Worm (Caenorhabditis elegans) whole organism, late embryonic: ENCODE data around the gene F46B6.4.

Experiments used
- C08G9.2 ChIP-seq: sonication (generic microtip); optimal IDR thresholded peaks from 2 replicates; lab custom pipeline; 2016; ENCODE audit warnings: mild to moderate bottlenecking, missing genetic modification characterization, moderate library complexity, missing compliant biosample characterization
- C38D4.7 ChIP-seq: fragments of 200-800 bp; sonication (Bioruptor generic); optimal IDR thresholded peaks from 2 replicates; lab custom pipeline; 2018; ENCODE audit warnings: mild to moderate bottlenecking, missing genetic modification characterization, moderate library complexity, missing compliant biosample characterization
- Y22D7AL.16 ChIP-seq: sonication (generic microtip); optimal IDR thresholded peaks from 2 replicates; lab custom pipeline; 2016; ENCODE audit warnings: missing genetic modification characterization, missing compliant biosample characterization
- ahr-1 ChIP-seq: sonication (generic microtip); optimal IDR thresholded peaks from 2 replicates; lab custom pipeline; 2016; ENCODE audit warnings: missing genetic modification characterization, missing compliant biosample characterization
- ama-1 ChIP-seq: fragments of 150-350 bp; optimal IDR thresholded peaks from 2 replicates; lab custom pipeline; 2014
- ceh-19 ChIP-seq: fragments of 200-800 bp; sonication (Bioruptor generic); optimal IDR thresholded peaks from 2 replicates; lab custom pipeline; 2018; ENCODE audit warnings: mild to moderate bottlenecking, missing genetic modification characterization, missing compliant biosample characterization
- ceh-2 ChIP-seq: sonication (generic microtip); optimal IDR thresholded peaks from 2 replicates; lab custom pipeline; 2016; ENCODE audit warnings: missing genotype, missing genetic modification characterization, missing compliant biosample characterization
- ceh-22 ChIP-seq: sonication (generic microtip); optimal IDR thresholded peaks from 2 replicates; lab custom pipeline; 2017; ENCODE audit warnings: missing biosample characterization, missing genetic modification characterization
- ceh-30 ChIP-seq: fragments of 150-350 bp; optimal IDR thresholded peaks from 2 replicates; lab custom pipeline; 2014; ENCODE audit warnings: missing biosample characterization, missing genetic modification characterization
- ceh-31 ChIP-seq: sonication (generic microtip); optimal IDR thresholded peaks from 2 replicates; lab custom pipeline; 2016; ENCODE audit warnings: missing genetic modification characterization, missing compliant biosample characterization
- ceh-34 ChIP-seq: sonication (generic microtip); optimal IDR thresholded peaks from 2 replicates; lab custom pipeline; 2016; ENCODE audit warnings: mild to moderate bottlenecking, missing genetic modification characterization, missing compliant biosample characterization
- ceh-9 ChIP-seq: sonication (generic microtip); optimal IDR thresholded peaks from 2 replicates; lab custom pipeline; 2016; ENCODE audit warnings: mild to moderate bottlenecking, missing genetic modification characterization, inconsistent platforms, missing compliant biosample characterization
- che-1 ChIP-seq: sonication (generic microtip); optimal IDR thresholded peaks from 2 replicates; lab custom pipeline; 2016; ENCODE audit warnings: mild to moderate bottlenecking, missing genetic modification characterization, missing compliant biosample characterization
- dve-1 ChIP-seq: sonication (generic microtip); optimal IDR thresholded peaks from 2 replicates; lab custom pipeline; 2017; ENCODE audit warnings: antibody characterized with exemption, mild to moderate bottlenecking, missing genetic modification characterization, missing compliant biosample characterization
- ets-4 ChIP-seq: sonication (generic microtip); optimal IDR thresholded peaks from 2 replicates; lab custom pipeline; 2016; ENCODE audit warnings: missing genetic modification characterization, missing compliant biosample characterization
- fkh-6 ChIP-seq: sonication (generic microtip); optimal IDR thresholded peaks from 2 replicates; lab custom pipeline; 2016; ENCODE audit warnings: missing genetic modification characterization, missing compliant biosample characterization
- gmeb-2 ChIP-seq: sonication (generic microtip); optimal IDR thresholded peaks from 2 replicates; lab custom pipeline; 2016; ENCODE audit warnings: missing genetic modification characterization, inconsistent platforms, missing compliant biosample characterization
- hlh-30 ChIP-seq: sonication (generic microtip); optimal IDR thresholded peaks from 2 replicates; lab custom pipeline; 2017; ENCODE audit warnings: antibody characterized with exemption, missing genetic modification characterization, missing compliant biosample characterization; ENCODE audit not compliant: insufficient read depth
- hlh-8 ChIP-seq: sonication (generic microtip); optimal IDR thresholded peaks from 2 replicates; lab custom pipeline; 2016; ENCODE audit warnings: missing genotype, missing genetic modification characterization, missing compliant biosample characterization
- lim-6 ChIP-seq: sonication (generic microtip); optimal IDR thresholded peaks from 2 replicates; lab custom pipeline; 2016; ENCODE audit warnings: missing genetic modification characterization, missing compliant biosample characterization
- lin-11 ChIP-seq: fragments of 200-800 bp; sonication (Bioruptor generic); optimal IDR thresholded peaks from 2 replicates; lab custom pipeline; 2018; ENCODE audit warnings: mild to moderate bottlenecking, missing genetic modification characterization, missing compliant biosample characterization
- madf-2 ChIP-seq: sonication (generic microtip); optimal IDR thresholded peaks from 2 replicates; lab custom pipeline; 2017; ENCODE audit warnings: missing genetic modification characterization, missing compliant biosample characterization
- mec-3 ChIP-seq: sonication (generic microtip); optimal IDR thresholded peaks from 2 replicates; lab custom pipeline; 2016; ENCODE audit warnings: borderline replicate concordance, missing genetic modification characterization, missing compliant biosample characterization
- nfya-1 ChIP-seq: sonication (generic microtip); optimal IDR thresholded peaks from 2 replicates; lab custom pipeline; 2017; ENCODE audit warnings: missing genetic modification characterization, mild to moderate bottlenecking, missing compliant biosample characterization, antibody characterized with exemption, moderate library complexity
- odd-2 ChIP-seq: sonication (generic microtip); optimal IDR thresholded peaks from 2 replicates; lab custom pipeline; 2017; ENCODE audit warnings: antibody characterized with exemption, mild to moderate bottlenecking, missing genetic modification characterization, missing compliant biosample characterization
- pag-3 ChIP-seq: sonication (generic microtip); optimal IDR thresholded peaks from 2 replicates; lab custom pipeline; 2016; ENCODE audit warnings: missing compliant biosample characterization, missing genetic modification characterization, borderline replicate concordance
- ref-2 ChIP-seq: sonication (generic microtip); optimal IDR thresholded peaks from 2 replicates; lab custom pipeline; 2016; ENCODE audit warnings: missing genetic modification characterization, missing compliant biosample characterization
- rnt-1 ChIP-seq: sonication (generic microtip); optimal IDR thresholded peaks from 2 replicates; lab custom pipeline; 2016; ENCODE audit warnings: missing genetic modification characterization, missing compliant biosample characterization
- sdc-2 ChIP-seq: sonication (generic microtip); optimal IDR thresholded peaks from 2 replicates; lab custom pipeline; 2016; ENCODE audit warnings: missing genotype, missing genetic modification characterization, missing compliant biosample characterization
- sox-2 ChIP-seq: fragments of 200-800 bp; sonication (Bioruptor generic); IDR thresholded peaks from 2 replicates; pipeline ENCODE4 v1.3.6; 2022; ENCODE audit warnings: missing genetic modification reagents, missing genetic modification characterization, missing compliant biosample characterization
- sox-4 ChIP-seq: sonication (generic microtip); optimal IDR thresholded peaks from 2 replicates; lab custom pipeline; 2017; ENCODE audit warnings: mild to moderate bottlenecking, missing genetic modification characterization, inconsistent platforms, missing compliant biosample characterization
- tbx-2 ChIP-seq: sonication (generic microtip); optimal IDR thresholded peaks from 2 replicates; lab custom pipeline; 2016; ENCODE audit warnings: missing genetic modification characterization, missing compliant biosample characterization
- tbx-7 ChIP-seq: sonication (generic microtip); optimal IDR thresholded peaks from 2 replicates; lab custom pipeline; 2016; ENCODE audit warnings: missing genotype, missing genetic modification characterization, missing compliant biosample characterization
- ttx-3 ChIP-seq: sonication (generic microtip); optimal IDR thresholded peaks from 2 replicates; lab custom pipeline; 2016; ENCODE audit warnings: missing genetic modification reagents, missing genetic modification characterization, missing compliant biosample characterization
- unc-3 ChIP-seq, 2 experiments: fragments of 200-800 bp in 1 of 2; sonication (Bioruptor generic) in 1 of 2; sonication (generic microtip) in 1 of 2; conservative IDR thresholded peaks in 1 of 2; optimal IDR thresholded peaks in 1 of 2; 2 replicates each; pipeline versions ENCODE4 v1.3.6 to Lab custom; 2016 to 2022; ENCODE audit warnings: missing compliant biosample characterization in 2 of 2, missing genetic modification characterization in 2 of 2, missing genetic modification reagents in 1 of 2
- unc-42 ChIP-seq: sonication (generic microtip); optimal IDR thresholded peaks from 2 replicates; lab custom pipeline; 2016; ENCODE audit warnings: missing genotype, missing genetic modification characterization, missing compliant biosample characterization
- unc-86 ChIP-seq: sonication (generic microtip); optimal IDR thresholded peaks from 2 replicates; lab custom pipeline; 2016; ENCODE audit warnings: missing genetic modification characterization, missing compliant biosample characterization
- zip-5 ChIP-seq: sonication (generic microtip); optimal IDR thresholded peaks from 2 replicates; lab custom pipeline; 2016; ENCODE audit warnings: missing genetic modification characterization, missing compliant biosample characterization

Gene F46B6.4

DNA sequence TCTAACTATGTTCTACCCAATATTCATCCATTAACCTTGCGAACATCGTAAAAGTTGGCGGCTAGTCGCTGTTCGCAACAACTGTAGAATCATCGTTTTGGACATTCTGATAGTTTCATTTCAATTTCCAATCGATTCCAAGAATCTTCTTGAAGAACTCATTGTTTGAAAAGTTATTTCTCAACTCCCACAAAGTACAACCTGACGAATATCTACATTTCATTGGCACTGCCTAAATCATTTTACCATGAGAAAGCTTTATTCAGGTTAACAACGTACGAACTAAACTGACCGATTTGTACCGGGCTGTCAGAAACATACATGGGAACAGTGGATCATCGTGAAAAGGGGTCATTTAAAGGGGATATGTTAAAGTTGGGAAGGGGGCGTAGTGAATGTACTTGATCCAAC lies 7.4 kb upstream of the F46B6.4 start, which contains the start of gene F46B6.6:
Gene F46B6.6, minus strand, starts transcription at position 148 of the 411 bp plus-strand sequence.
- TF ChIP-seq nfya-1 = no peak
- no peak for TF ChIP-seq zip-5
- TF ChIP-seq dve-1 (tag; lab: Kevin White, UChicago) = no peak
- no peak for TF ChIP-seq ahr-1 (tag; lab: Kevin White, UChicago)
- TF ChIP-seq ceh-9 (tag; lab: Kevin White, UChicago) = no peak
- no peak for TF ChIP-seq odd-2 (tag; lab: Kevin White, UChicago)
- TF ChIP-seq ceh-30 (tag; lab: Kevin White, UChicago) = no peak
- no peak for TF ChIP-seq rnt-1
- TF ChIP-seq gmeb-2 (tag; lab: Kevin White, UChicago) = no peak
- no peak for TF ChIP-seq unc-3 (GFP tag; conservative IDR thresholded peaks at IDR 0.05; lab: Robert Waterston, UW)
- TF ChIP-seq unc-3 (tag; optimal IDR thresholded peaks at IDR 0.05; lab: Kevin White, UChicago) = no peak
- no peak for TF ChIP-seq sox-4 (tag; lab: Kevin White, UChicago)
- TF ChIP-seq lin-11 (tag; lab: Kevin White, UChicago) = no peak
- TF ChIP-seq tbx-7 (tag; lab: Kevin White, UChicago) = no peak
- no peak for TF ChIP-seq hlh-8
- no peak for TF ChIP-seq ceh-19 (GFP tag; lab: Kevin White, UChicago)
- TF ChIP-seq ama-1 (lab: Kevin White, UChicago) = no peak
- no peak for TF ChIP-seq mec-3 (tag; lab: Kevin White, UChicago)
- TF ChIP-seq tbx-2 (tag; lab: Kevin White, UChicago) = no peak

ce11 chrV:9784215-9784614 lies 4.9 kb upstream of the F46B6.4 start:
- TF ChIP-seq tbx-7 (tag; lab: Kevin White, UChicago) (no peak), C08G9.2 (tag; lab: Kevin White, UChicago) (no peak), madf-2 (tag; lab: Kevin White, UChicago) (no peak), gmeb-2 (tag; lab: Kevin White, UChicago) (no peak), hlh-30 (tag; lab: Kevin White, UChicago) (no peak), Y22D7AL.16 (tag; lab: Kevin White, UChicago) (no peak), ama-1 (lab: Kevin White, UChicago) (no peak), ceh-31 (tag; lab: Kevin White, UChicago) (no peak), ceh-30 (tag; lab: Kevin White, UChicago) (no peak), ceh-2 (tag; lab: Kevin White, UChicago) (no peak), unc-86 (tag; lab: Kevin White, UChicago) (no peak), ceh-22 (no peak), tbx-2 (tag; lab: Kevin White, UChicago) (no peak), lim-6 (tag; lab: Kevin White, UChicago) (no peak), pag-3 (tag; lab: Kevin White, UChicago) (no peak), sox-2 (GFP tag; lab: Robert Waterston, UW) (no peak), ceh-19 (GFP tag; lab: Kevin White, UChicago) (no peak), C38D4.7 (GFP tag; lab: Kevin White, UChicago) (no peak), hlh-8 (no peak)

ce11 chrV:9782969-9783368 lies 3.7 kb upstream of the F46B6.4 start, which contains the start of gene F46B6.5:
F46B6.5 (minus strand) TSS chrV:9783069.
- TF ChIP-seq che-1 (tag; lab: Kevin White, UChicago) (no peak), mec-3 (tag; lab: Kevin White, UChicago) (no peak), unc-42 (tag; lab: Kevin White, UChicago) (no peak), hlh-30 (tag; lab: Kevin White, UChicago) (no peak), fkh-6 (no peak), ceh-31 (tag; lab: Kevin White, UChicago) (no peak), ets-4 (tag; lab: Kevin White, UChicago) (no peak), ttx-3 (tag; lab: Kevin White, UChicago) (no peak), rnt-1 (no peak)
- TF ChIP-seq, all 69 proteins: peak for 0

ce11 chrV:9782045-9782444 lies 2.7 kb upstream of the F46B6.4 start:
- TF ChIP-seq Y22D7AL.16 (tag; lab: Kevin White, UChicago) = no peak
- TF ChIP-seq ceh-2 (tag; lab: Kevin White, UChicago) = no peak
- no peak for TF ChIP-seq sdc-2 (tag; lab: Kevin White, UChicago)
- TF ChIP-seq ref-2 = no peak
- no peak for TF ChIP-seq ceh-34 (tag; lab: Kevin White, UChicago)
